Fruit fly (Drosophila melanogaster) whole organism, embryonic: ENCODE measurements around the gene CG6028.

ENCODE experiments used
- Max ChIP-seq: fragments of 200-800 bp; sonication (Bioruptor generic); optimal IDR thresholded peaks from 2 replicates; lab custom pipeline; 2016; ENCODE audit warnings: missing biosample characterization, mild to moderate bottlenecking, missing genetic modification characterization
- Sry-δ ChIP-seq: fragments of 200-800 bp; sonication (Bioruptor generic); optimal IDR thresholded peaks from 2 replicates; lab custom pipeline; 2016; ENCODE audit warnings: missing biosample characterization, missing genetic modification characterization
- pb ChIP-seq: fragments of 200-800 bp; sonication (Bioruptor generic); optimal IDR thresholded peaks from 3 replicates; lab custom pipeline; 2016; ENCODE audit warnings: missing biosample characterization, missing genetic modification characterization
- sim ChIP-seq: fragments of 200-800 bp; sonication (Bioruptor generic); IDR thresholded peaks from 2 replicates; pipeline ENCODE4 v1.3.6; 2022; ENCODE audit warnings: missing biosample characterization, missing genetic modification characterization

DNA sequence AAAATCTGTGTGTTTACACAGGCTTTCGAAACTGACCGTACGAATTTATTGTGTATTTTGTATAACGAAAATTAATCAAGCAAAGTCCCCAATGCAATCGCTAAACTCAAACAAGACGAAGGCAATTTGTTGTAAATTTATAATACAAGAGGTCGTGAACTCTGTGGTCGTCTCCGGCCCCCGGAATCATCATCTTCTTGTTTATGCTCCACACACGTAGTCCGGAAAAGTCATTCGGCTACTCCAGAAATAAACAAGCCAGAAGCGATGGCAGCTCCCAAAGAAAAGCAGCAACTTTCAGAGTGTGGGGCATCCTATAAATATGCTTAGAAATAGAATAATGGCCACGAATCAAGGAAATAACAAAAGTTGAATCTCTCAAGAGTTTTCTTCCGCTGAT lies 27.9 kb upstream of the CG6028 start:
- TF ChIP-seq Sry-δ (no peak), pb (GFP tag; lab: Kevin White, UChicago) (no peak), sim (GFP tag; lab: Robert Waterston, UW) (no peak), Max (GFP tag; lab: Kevin White, UChicago) (no peak)
